Fruit fly (Drosophila melanogaster) whole organism: ENCODE results near the gene RhoGAP19D.

Source experiments
- CG8478 ChIP-seq: fragments of >200 bp; optimal IDR thresholded peaks from 2 replicates; lab custom pipeline; 2018; ENCODE audit warnings: inconsistent platforms
- pan ChIP-seq: fragments of >200 bp; optimal IDR thresholded peaks from 2 replicates; lab custom pipeline; 2017
- psq ChIP-seq: fragments of >200 bp; optimal IDR thresholded peaks from 2 replicates; lab custom pipeline; 2017
- usp ChIP-seq: fragments of >200 bp; optimal IDR thresholded peaks from 2 replicates; lab custom pipeline; 2017; ENCODE audit warnings: missing biosample characterization, missing genetic modification characterization, mixed read lengths

DNA sequence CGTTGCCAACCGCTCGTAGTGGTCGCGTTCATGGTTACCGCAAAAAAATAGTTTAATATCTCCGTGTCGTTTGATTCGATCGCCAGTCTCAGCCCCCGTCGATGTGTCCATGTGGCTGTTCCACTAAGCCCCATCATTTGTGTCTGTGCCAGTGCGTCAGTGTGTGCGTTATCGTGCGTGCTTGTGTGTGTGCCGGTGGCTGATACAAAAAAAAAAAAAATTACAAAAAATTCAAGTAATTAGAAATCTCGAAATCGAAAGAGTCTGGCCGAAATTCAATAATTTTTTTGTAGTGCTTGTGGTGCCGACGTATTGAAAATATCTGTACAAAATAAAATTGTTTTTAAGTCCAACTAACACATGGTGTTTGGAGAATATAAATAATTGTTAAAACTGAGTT, 27.7 kb upstream of the RhoGAP19D start, which contains the start of gene RunxB:
- no peak for TF ChIP-seq CG8478 (lab: Kevin White, UChicago)
- TF ChIP-seq pan = no peak
- TF ChIP-seq usp (GFP tag; lab: Kevin White, UChicago) = no peak
- TF ChIP-seq psq (lab: Kevin White, UChicago) = no peak
